Worm (Caenorhabditis elegans): ENCODE results near the gene rpc-25.

rpc-25 gene

ce11 chrV:10225610-10226009, 19.2 kb upstream of the rpc-25 start, which contains the start of gene daf-36:
daf-36 (minus strand) TSS chrV:10225710.
- TF ChIP-seq che-1 (tag; optimal IDR thresholded peaks at IDR 0.05) (no peak), pha-2 (tag; optimal IDR thresholded peaks at IDR 0.05) (no peak), K02D7.2 (tag; optimal IDR thresholded peaks at IDR 0.05) (no peak), nhr-11 (tag; optimal IDR thresholded peaks at IDR 0.05) (no peak), lin-11 (tag; optimal IDR thresholded peaks at IDR 0.05) (no peak), ttx-3 (tag; optimal IDR thresholded peaks at IDR 0.05) (no peak), hlh-30 (tag; optimal IDR thresholded peaks at IDR 0.05; ENCODE audit: insufficient read depth) (no peak), pax-1 (tag; optimal IDR thresholded peaks at IDR 0.05) (no peak), mec-3 (tag; optimal IDR thresholded peaks at IDR 0.05; ENCODE audit: borderline replicate concordance) (no peak)

- no peak for TF ChIP-seq npax-4 (tag; optimal IDR thresholded peaks at IDR 0.05)
- TF ChIP-seq ceh-18 (tag; optimal IDR thresholded peaks at IDR 0.05) = no peak
- TF ChIP-seq fkh-6 (tag; optimal IDR thresholded peaks at IDR 0.05) = no peak
- no peak for TF ChIP-seq F13H6.1 (tag; optimal IDR thresholded peaks at IDR 0.05)
- TF ChIP-seq unc-86 (tag; optimal IDR thresholded peaks at IDR 0.05) = no peak
- TF ChIP-seq lin-11 (tag; optimal IDR thresholded peaks at IDR 0.05) = no peak
- TF ChIP-seq C08G9.2 (tag; optimal IDR thresholded peaks at IDR 0.05) = no peak
- TF ChIP-seq nhr-11 (tag; optimal IDR thresholded peaks at IDR 0.05) = no peak
- no peak for TF ChIP-seq ahr-1 (tag; optimal IDR thresholded peaks at IDR 0.05)
- TF ChIP-seq sox-2 (GFP tag; IDR thresholded peaks at IDR 0.05) = no peak
- no peak for TF ChIP-seq ceh-45 (GFP tag; IDR thresholded peaks at IDR 0.05)
- no peak for TF ChIP-seq pax-1 (tag; optimal IDR thresholded peaks at IDR 0.05)
- TF ChIP-seq elt-4 (tag; optimal IDR thresholded peaks at IDR 0.05) = no peak
- no peak for TF ChIP-seq ztf-16 (tag; optimal IDR thresholded peaks at IDR 0.05)
- no peak for TF ChIP-seq hlh-6 (tag; optimal IDR thresholded peaks at IDR 0.05)
- TF ChIP-seq ceh-2 (tag; optimal IDR thresholded peaks at IDR 0.05) = no peak
Observed at ce11 chrV:10224619-10225018, 18.2 kb upstream of the rpc-25 start.

DNA sequence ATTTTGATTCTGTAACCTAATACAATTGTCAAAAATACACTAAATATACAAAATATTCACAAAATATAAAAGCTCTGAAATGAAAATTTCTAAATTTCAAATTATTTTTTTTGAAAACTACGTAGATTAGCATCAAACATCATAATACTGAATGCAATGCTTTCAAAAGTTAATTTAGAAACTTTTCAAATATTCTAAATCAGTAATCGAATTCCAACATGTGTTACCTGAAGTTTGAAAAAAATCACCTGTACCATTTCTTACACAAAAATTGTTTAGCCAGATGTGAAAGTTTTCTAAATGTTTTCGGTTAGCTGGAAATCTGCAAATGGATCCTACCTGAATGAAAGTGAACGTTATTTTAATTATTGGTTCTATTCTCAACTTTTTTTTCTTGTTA, 15.6 kb upstream of the rpc-25 start, which contains the start of gene C12D8.20:
Gene C12D8.20 (plus strand): TSS at position 301 of the 400 bp plus-strand sequence.
- TF ChIP-seq K09A11.1 (tag; optimal IDR thresholded peaks at IDR 0.05; ENCODE audit: insufficient read depth) = no peak
- TF ChIP-seq hlh-6 (tag; optimal IDR thresholded peaks at IDR 0.05) = no peak
- TF ChIP-seq ztf-16 (tag; optimal IDR thresholded peaks at IDR 0.05) = no peak
- TF ChIP-seq pat-9 (tag; optimal IDR thresholded peaks at IDR 0.05) = no peak
- TF ChIP-seq T23F11.4 (GFP tag; optimal IDR thresholded peaks at IDR 0.05) = no peak
- no peak for TF ChIP-seq elt-4 (tag; optimal IDR thresholded peaks at IDR 0.05)
- no peak for TF ChIP-seq ceh-34 (tag; optimal IDR thresholded peaks at IDR 0.05)
- no peak for TF ChIP-seq ceh-9 (tag; optimal IDR thresholded peaks at IDR 0.05)
- no peak for TF ChIP-seq dve-1 (tag; optimal IDR thresholded peaks at IDR 0.05)
- TF ChIP-seq C08G9.2 (tag; optimal IDR thresholded peaks at IDR 0.05) = no peak
- no peak for TF ChIP-seq pag-3 (tag; optimal IDR thresholded peaks at IDR 0.05; ENCODE audit: borderline replicate concordance)
- TF ChIP-seq ceh-6 (GFP tag; optimal IDR thresholded peaks at IDR 0.05) = no peak
- no peak for TF ChIP-seq dmd-4 (tag; optimal IDR thresholded peaks at IDR 0.05; ENCODE audit: borderline replicate concordance)
- no peak for TF ChIP-seq ceh-19 (GFP tag; optimal IDR thresholded peaks at IDR 0.05)
- TF ChIP-seq rnt-1 (tag; optimal IDR thresholded peaks at IDR 0.05) = no peak
- TF ChIP-seq pha-4 (tag; optimal IDR thresholded peaks at IDR 0.05) = no peak
- no peak for TF ChIP-seq elt-2 (tag; optimal IDR thresholded peaks at IDR 0.05)
- TF ChIP-seq ahr-1 (tag; optimal IDR thresholded peaks at IDR 0.05) = no peak
- no peak for TF ChIP-seq syd-9 (tag; optimal IDR thresholded peaks at IDR 0.05)
- TF ChIP-seq ceh-2 (tag; optimal IDR thresholded peaks at IDR 0.05) = no peak

- TF ChIP-seq madf-2 (tag; optimal IDR thresholded peaks at IDR 0.05) (no peak), unc-42 (tag; optimal IDR thresholded peaks at IDR 0.05) (no peak), pag-3 (tag; optimal IDR thresholded peaks at IDR 0.05; ENCODE audit: borderline replicate concordance) (no peak), syd-9 (tag; optimal IDR thresholded peaks at IDR 0.05) (no peak), dve-1 (tag; optimal IDR thresholded peaks at IDR 0.05) (no peak), ceh-34 (tag; optimal IDR thresholded peaks at IDR 0.05) (no peak), ahr-1 (tag; optimal IDR thresholded peaks at IDR 0.05) (no peak), unc-55 (GFP tag; optimal IDR thresholded peaks at IDR 0.05) (no peak), ceh-22 (tag; optimal IDR thresholded peaks at IDR 0.05) (no peak), fkh-10 (GFP tag; optimal IDR thresholded peaks at IDR 0.05) (no peak), ceh-48 (tag; optimal IDR thresholded peaks at IDR 0.05) (no peak), che-1 (tag; optimal IDR thresholded peaks at IDR 0.05) (no peak), pha-4 (tag; optimal IDR thresholded peaks at IDR 0.05) (no peak), nhr-11 (tag; optimal IDR thresholded peaks at IDR 0.05) (no peak), mec-3 (tag; optimal IDR thresholded peaks at IDR 0.05; ENCODE audit: borderline replicate concordance) (no peak), sox-4 (tag; optimal IDR thresholded peaks at IDR 0.05) (no peak), pqm-1 (tag; optimal IDR thresholded peaks at IDR 0.05) (no peak)
Observed at ce11 chrV:10221317-10221716, 14.9 kb upstream of the rpc-25 start, which contains the start of the genes fipr-5 and fipr-9. fipr-5 (minus strand) TSS chrV:10221417. fipr-9 (plus strand) TSS chrV:10221662.
